Worm (Caenorhabditis elegans): ENCODE data around the gene rpl-36.A.

DNA sequence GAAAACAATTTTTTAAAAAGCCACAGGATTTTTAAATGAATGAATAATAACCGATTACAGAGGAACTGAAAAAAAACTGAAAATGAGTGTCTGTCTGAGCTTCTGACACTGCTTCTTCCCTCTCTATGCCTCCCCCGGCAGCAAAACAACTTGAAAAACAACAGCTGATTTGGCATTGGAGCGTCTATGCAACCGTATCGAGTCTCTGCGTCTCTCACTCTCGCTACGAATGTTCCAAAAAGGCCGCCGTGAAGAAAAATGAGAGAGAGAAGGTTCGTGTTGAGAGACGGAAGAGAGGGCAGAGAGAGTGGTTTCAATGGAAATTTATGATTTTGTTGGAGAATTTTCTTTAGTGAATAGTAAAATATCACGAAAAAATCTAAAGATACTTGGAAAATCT lies 6.0 kb upstream of the rpl-36.A start:
- no peak for TF ChIP-seq dao-5 (tag; optimal IDR thresholded peaks at IDR 0.05)
- peak; percentile 64 for TF ChIP-seq W03F9.2 (tag; optimal IDR thresholded peaks at IDR 0.05)
